Worm (Caenorhabditis elegans) whole organism, L1 larva: ENCODE measurements around the gene gfi-3.

Experiments
- C04F5.9 ChIP-seq: sonication (generic microtip); optimal IDR thresholded peaks from 2 replicates; lab custom pipeline; 2016; ENCODE audit warnings: missing genetic modification characterization, missing compliant biosample characterization
- C34B4.2 ChIP-seq: sonication (generic microtip); optimal IDR thresholded peaks from 2 replicates; lab custom pipeline; 2017; ENCODE audit warnings: mild to moderate bottlenecking, missing genetic modification characterization, missing compliant biosample characterization
- aha-1 ChIP-seq: fragments of 150-350 bp; optimal IDR thresholded peaks from 2 replicates; lab custom pipeline; 2014; ENCODE audit warnings: missing biosample characterization, missing genetic modification characterization
- alr-1 ChIP-seq: fragments of 200-800 bp; sonication (Bioruptor generic); optimal IDR thresholded peaks from 2 replicates; lab custom pipeline; 2018; ENCODE audit warnings: borderline replicate concordance, mild to moderate bottlenecking, missing genetic modification characterization, missing compliant biosample characterization
- aly-2 ChIP-seq: fragments of 150-350 bp; optimal IDR thresholded peaks from 2 replicates; lab custom pipeline; 2014; ENCODE audit warnings: missing biosample characterization, missing genetic modification characterization
- ceh-8 ChIP-seq: fragments of 200-800 bp; sonication (Bioruptor generic); optimal IDR thresholded peaks from 2 replicates; lab custom pipeline; 2018; ENCODE audit warnings: mild to moderate bottlenecking, missing genetic modification characterization, moderate library complexity, missing compliant biosample characterization
- ceh-82 ChIP-seq, 3 experiments: fragments of 150-350 bp in 1 of 3; sonication (generic microtip) in 2 of 3; optimal IDR thresholded peaks; 2 replicates each; lab custom pipeline; 2014 to 2017; ENCODE audit warnings: missing biosample characterization in 3 of 3, missing genetic modification characterization in 3 of 3
- ceh-88 ChIP-seq: fragments of 200-800 bp; sonication (Bioruptor generic); IDR thresholded peaks from 2 replicates; pipeline ENCODE4 v1.3.6; 2022; ENCODE audit warnings: missing genetic modification characterization, missing compliant biosample characterization
- ces-1 ChIP-seq: fragments of 150-350 bp; optimal IDR thresholded peaks from 2 replicates; lab custom pipeline; 2014; ENCODE audit warnings: missing biosample characterization, missing genetic modification reagents, missing genetic modification characterization
- dpl-1 ChIP-seq, 3 experiments: fragments of 150-350 bp in 2 of 3; sonication (generic microtip) in 1 of 3; optimal IDR thresholded peaks; 2 replicates each; lab custom pipeline; 2014 to 2017; ENCODE audit warnings: missing biosample characterization in 3 of 3, missing genetic modification characterization in 3 of 3, missing genetic modification reagents in 3 of 3
- dsc-1 ChIP-seq: sonication (generic microtip); optimal IDR thresholded peaks from 2 replicates; lab custom pipeline; 2016; ENCODE audit warnings: mild to moderate bottlenecking, missing genetic modification characterization, missing compliant biosample characterization
- efl-1 ChIP-seq, 4 experiments: fragments of 150-350 bp; optimal IDR thresholded peaks in 3 of 4; peaks in 1 of 4; 1 replicate in 1 of 4; 2 replicates in 3 of 4; lab custom pipeline; 2014; ENCODE audit warnings: missing biosample characterization in 2 of 4, missing genetic modification characterization in 2 of 4, missing genetic modification reagents in 2 of 4
- egl-13 ChIP-seq: sonication (generic microtip); optimal IDR thresholded peaks from 2 replicates; lab custom pipeline; 2016; ENCODE audit warnings: missing genotype, missing genetic modification reagents, missing genetic modification characterization, missing compliant biosample characterization
- elt-2 ChIP-seq: sonication (generic microtip); optimal IDR thresholded peaks from 2 replicates; lab custom pipeline; 2016; ENCODE audit warnings: missing genetic modification characterization, mild to moderate bottlenecking, inconsistent platforms, missing compliant biosample characterization, missing genetic modification reagents
- fkh-10 ChIP-seq: sonication (generic microtip); optimal IDR thresholded peaks from 2 replicates; lab custom pipeline; 2017; ENCODE audit warnings: missing biosample characterization, missing genetic modification reagents, missing genetic modification characterization
- fkh-4 ChIP-seq: sonication (generic microtip); optimal IDR thresholded peaks from 2 replicates; lab custom pipeline; 2016; ENCODE audit warnings: missing compliant biosample characterization, missing genetic modification characterization, borderline replicate concordance
- fkh-8 ChIP-seq: sonication (generic microtip); optimal IDR thresholded peaks from 2 replicates; lab custom pipeline; 2016; ENCODE audit warnings: mild to moderate bottlenecking, missing genetic modification characterization, missing compliant biosample characterization
- fos-1 ChIP-seq: fragments of 150-350 bp; optimal IDR thresholded peaks from 2 replicates; lab custom pipeline; 2014; ENCODE audit warnings: missing biosample characterization, missing genetic modification characterization
- hlh-4 ChIP-seq: sonication (generic microtip); optimal IDR thresholded peaks from 2 replicates; lab custom pipeline; 2016; ENCODE audit warnings: mild to moderate bottlenecking, missing genetic modification characterization, missing compliant biosample characterization
- hpl-2 ChIP-seq: fragments of 150-350 bp; optimal IDR thresholded peaks from 2 replicates; lab custom pipeline; 2014; ENCODE audit warnings: missing biosample characterization, missing genetic modification reagents, missing genetic modification characterization
- irx-1 ChIP-seq: sonication (generic microtip); optimal IDR thresholded peaks from 2 replicates; lab custom pipeline; 2016; ENCODE audit warnings: missing genetic modification characterization, missing compliant biosample characterization
- jun-1 ChIP-seq: fragments of 150-350 bp; optimal IDR thresholded peaks from 2 replicates; lab custom pipeline; 2014; ENCODE audit warnings: missing biosample characterization, missing genetic modification reagents, missing genetic modification characterization
- lin-14 ChIP-seq: fragments of 200-800 bp; sonication (Bioruptor generic); optimal IDR thresholded peaks from 2 replicates; lab custom pipeline; 2018; ENCODE audit warnings: mild to moderate bottlenecking, missing genetic modification characterization, moderate library complexity, missing compliant biosample characterization
- lin-15B ChIP-seq: fragments of 150-350 bp; sonication (generic microtip); optimal IDR thresholded peaks from 3 replicates; lab custom pipeline; 2014; ENCODE audit warnings: missing biosample characterization, missing genetic modification characterization
- lin-39 ChIP-seq: fragments of 150-350 bp; optimal IDR thresholded peaks from 2 replicates; lab custom pipeline; 2014; ENCODE audit warnings: missing biosample characterization, missing genetic modification reagents, missing genetic modification characterization
- lir-3 ChIP-seq: sonication (generic microtip); optimal IDR thresholded peaks from 2 replicates; lab custom pipeline; 2016; ENCODE audit warnings: mild to moderate bottlenecking, missing genetic modification characterization, moderate library complexity, missing compliant biosample characterization; ENCODE audit not compliant: poor library complexity
- lsy-2 ChIP-seq, 2 experiments: fragments of 150-350 bp; optimal IDR thresholded peaks; 2 replicates each; lab custom pipeline; 2014; ENCODE audit warnings: missing biosample characterization in 2 of 2, missing genetic modification characterization in 2 of 2
- mdl-1 ChIP-seq, 2 experiments: fragments of 150-350 bp; optimal IDR thresholded peaks; 2 replicates each; lab custom pipeline; 2014 to 2017; ENCODE audit warnings: missing biosample characterization in 2 of 2, missing genetic modification characterization in 2 of 2, inconsistent platforms in 1 of 2
- mef-2 ChIP-seq: fragments of 150-350 bp; optimal IDR thresholded peaks from 2 replicates; lab custom pipeline; 2014; ENCODE audit warnings: missing biosample characterization, missing genetic modification characterization
- nhr-11 ChIP-seq: fragments of 150-350 bp; optimal IDR thresholded peaks from 2 replicates; lab custom pipeline; 2014; ENCODE audit warnings: missing biosample characterization, missing genetic modification characterization
- nhr-19 ChIP-seq: fragments of 200-800 bp; sonication (Bioruptor generic); conservative IDR thresholded peaks from 2 replicates; pipeline ENCODE4 v1.3.6; 2022; ENCODE audit warnings: missing genetic modification characterization, missing compliant biosample characterization
- nhr-20 ChIP-seq: sonication (generic microtip); optimal IDR thresholded peaks from 2 replicates; lab custom pipeline; 2016; ENCODE audit warnings: mild to moderate bottlenecking, missing genetic modification characterization, missing compliant biosample characterization
- nhr-47 ChIP-seq: sonication (generic microtip); optimal IDR thresholded peaks from 2 replicates; lab custom pipeline; 2016; ENCODE audit warnings: mild to moderate bottlenecking, missing genetic modification characterization, moderate library complexity, missing compliant biosample characterization
- nhr-71 ChIP-seq: sonication (generic microtip); optimal IDR thresholded peaks from 2 replicates; lab custom pipeline; 2016; ENCODE audit warnings: mild to moderate bottlenecking, missing genetic modification characterization, moderate library complexity, missing compliant biosample characterization
- nhr-76 ChIP-seq: sonication (generic microtip); optimal IDR thresholded peaks from 2 replicates; lab custom pipeline; 2017; ENCODE audit warnings: missing biosample characterization, missing genetic modification characterization
- nhr-85 ChIP-seq: sonication (generic microtip); peaks from one replicate; lab custom pipeline; 2016; ENCODE audit warnings: missing genetic modification characterization, inconsistent platforms, missing compliant biosample characterization
- pax-3 ChIP-seq: fragments of 200-800 bp; sonication (Bioruptor generic); optimal IDR thresholded peaks from 2 replicates; lab custom pipeline; 2018; ENCODE audit warnings: mild to moderate bottlenecking, missing genetic modification characterization, moderate library complexity, missing compliant biosample characterization
- pqm-1 ChIP-seq: sonication (generic microtip); optimal IDR thresholded peaks from 3 replicates; lab custom pipeline; 2017; ENCODE audit warnings: missing biosample characterization, missing genetic modification characterization
- rnt-1 ChIP-seq: sonication (generic microtip); optimal IDR thresholded peaks from 2 replicates; lab custom pipeline; 2016; ENCODE audit warnings: mild to moderate bottlenecking, missing genetic modification characterization, moderate library complexity, missing compliant biosample characterization
- skn-1 ChIP-seq: fragments of 150-350 bp; optimal IDR thresholded peaks from 2 replicates; lab custom pipeline; 2014; ENCODE audit warnings: missing biosample characterization, missing genetic modification characterization
- snpc-4 ChIP-seq: fragments of 150-350 bp; optimal IDR thresholded peaks from 2 replicates; lab custom pipeline; 2014; ENCODE audit warnings: missing biosample characterization, missing genetic modification characterization
- snu-23 ChIP-seq: sonication (generic microtip); optimal IDR thresholded peaks from 2 replicates; lab custom pipeline; 2016; ENCODE audit warnings: missing genetic modification characterization, missing compliant biosample characterization
- sox-4 ChIP-seq: sonication (generic microtip); optimal IDR thresholded peaks from 2 replicates; lab custom pipeline; 2016; ENCODE audit warnings: missing genetic modification characterization, missing compliant biosample characterization
- swsn-7 ChIP-seq: sonication (generic microtip); optimal IDR thresholded peaks from 2 replicates; lab custom pipeline; 2016; ENCODE audit warnings: missing genetic modification characterization, missing compliant biosample characterization
- tbx-2 ChIP-seq: sonication (generic microtip); optimal IDR thresholded peaks from 2 replicates; lab custom pipeline; 2016; ENCODE audit warnings: missing genetic modification characterization, missing compliant biosample characterization
- unc-30 ChIP-seq: sonication (generic microtip); optimal IDR thresholded peaks from 2 replicates; lab custom pipeline; 2017; ENCODE audit warnings: missing biosample characterization, missing genetic modification characterization
- unc-62 ChIP-seq: fragments of 150-350 bp; optimal IDR thresholded peaks from 2 replicates; lab custom pipeline; 2014; ENCODE audit warnings: missing biosample characterization, missing genetic modification reagents, missing genetic modification characterization
- unc-86 ChIP-seq: sonication (generic microtip); optimal IDR thresholded peaks from 2 replicates; lab custom pipeline; 2016; ENCODE audit warnings: missing genetic modification characterization, missing compliant biosample characterization
- vab-15 ChIP-seq: sonication (generic microtip); optimal IDR thresholded peaks from 2 replicates; lab custom pipeline; 2017; ENCODE audit warnings: missing genotype, mild to moderate bottlenecking, missing genetic modification characterization, missing compliant biosample characterization
- xbp-1 ChIP-seq: sonication (generic microtip); optimal IDR thresholded peaks from 2 replicates; lab custom pipeline; 2016; ENCODE audit warnings: missing genetic modification characterization, missing compliant biosample characterization
- zip-4 ChIP-seq: fragments of 200-800 bp; sonication (Bioruptor generic); optimal IDR thresholded peaks from 2 replicates; lab custom pipeline; 2018; ENCODE audit warnings: mild to moderate bottlenecking, missing genetic modification characterization, moderate library complexity, missing compliant biosample characterization
- ztf-11 ChIP-seq, 2 experiments: sonication (generic microtip); optimal IDR thresholded peaks; 2 replicates each; lab custom pipeline; 2016 to 2017; ENCODE audit warnings: missing genetic modification characterization in 2 of 2, missing biosample characterization in 1 of 2, missing compliant biosample characterization in 1 of 2
- ztf-4 ChIP-seq: fragments of 150-350 bp; optimal IDR thresholded peaks from 2 replicates; lab custom pipeline; 2014; ENCODE audit warnings: missing biosample characterization, missing genetic modification characterization

gfi-3 gene

DNA sequence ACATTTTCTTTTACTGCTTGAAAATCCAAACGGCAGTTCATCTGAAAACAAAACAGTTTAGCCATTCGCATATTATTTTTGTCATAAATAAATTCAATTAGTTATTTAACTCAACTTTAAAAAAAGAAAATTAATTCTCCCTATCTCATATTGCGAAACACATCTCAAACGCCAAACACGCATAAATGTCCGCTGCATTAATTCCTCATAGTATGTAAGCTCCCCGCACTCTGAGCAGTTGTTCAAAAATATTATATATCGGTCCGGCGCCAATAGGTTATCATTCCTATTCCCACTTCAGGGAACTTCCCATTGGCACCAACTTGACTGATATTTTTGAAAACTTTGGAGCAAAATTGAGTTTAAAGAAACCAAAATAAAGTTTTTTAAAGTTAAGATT lies 2.2 kb upstream of the gfi-3 start:
- TF ChIP-seq alr-1 (no peak), nhr-19 (peak; percentile 20), ceh-88 (no peak), snu-23 (GFP tag; lab: Kevin White, UChicago) (peak; percentile 29), lsy-2 (tag; optimal IDR thresholded peaks at IDR 0.05; lab: Kevin White, UChicago) (peak; percentile 23 to 42), fkh-4 (tag; lab: Kevin White, UChicago) (no peak), ceh-8 (no peak), unc-30 (tag; lab: Kevin White, UChicago) (no peak), hlh-4 (no peak), pqm-1 (no peak), lin-14 (GFP tag; lab: Kevin White, UChicago) (peak; percentile 31), nhr-20 (tag; lab: Kevin White, UChicago) (peak; percentile 26), aly-2 (tag; lab: Kevin White, UChicago) (no peak), tbx-2 (tag; lab: Kevin White, UChicago) (peak; percentile 29), fkh-8 (tag; lab: Kevin White, UChicago) (peak; percentile 61), nhr-76 (tag; lab: Kevin White, UChicago) (no peak), fos-1 (tag; lab: Kevin White, UChicago) (no peak), sox-4 (tag; lab: Kevin White, UChicago) (peak; percentile 64), snpc-4 (tag; lab: Kevin White, UChicago) (peak; percentile 98), ztf-4 (tag; lab: Kevin White, UChicago) (no peak), fkh-10 (no peak), nhr-11 (tag; lab: Kevin White, UChicago) (no peak), efl-1 (optimal IDR thresholded peaks at IDR 0.05; lab: Kevin White, UChicago) (no peak), efl-1 (GFP tag; optimal IDR thresholded peaks at IDR 0.05 in 1 of 2; lab: Kevin White, UChicago) (no peak), dsc-1 (tag; lab: Kevin White, UChicago) (peak; percentile 82), nhr-85 (tag; lab: Kevin White, UChicago) (no peak), hpl-2 (no peak), ztf-11 (tag; optimal IDR thresholded peaks at IDR 0.05; lab: Kevin White, UChicago) (no peak), unc-86 (tag; lab: Kevin White, UChicago) (peak; percentile 42), mdl-1 (tag; optimal IDR thresholded peaks at IDR 0.05; lab: Kevin White, UChicago) (no peak), unc-62 (no peak), jun-1 (tag; lab: Kevin White, UChicago) (peak; percentile 33), irx-1 (tag; lab: Kevin White, UChicago) (no peak), rnt-1 (tag; lab: Kevin White, UChicago) (no peak), vab-15 (no peak), nhr-71 (tag; lab: Kevin White, UChicago) (peak; percentile 62), lin-39 (tag; lab: Kevin White, UChicago) (no peak), zip-4 (peak; percentile 72), mef-2 (tag; lab: Kevin White, UChicago) (no peak), aha-1 (tag; lab: Kevin White, UChicago) (no peak), ceh-82 (tag; optimal IDR thresholded peaks at IDR 0.05; lab: Kevin White, UChicago) (peak; percentile 22 to 41 (median 34)), C04F5.9 (tag; lab: Kevin White, UChicago) (no peak), xbp-1 (tag; lab: Kevin White, UChicago) (peak; percentile 27), skn-1 (tag; lab: Kevin White, UChicago) (peak; percentile 36), ces-1 (GFP tag; lab: Kevin White, UChicago) (no peak), swsn-7 (tag; lab: Kevin White, UChicago) (peak; percentile 67), dpl-1 (GFP tag; optimal IDR thresholded peaks at IDR 0.05; lab: Kevin White, UChicago) (no peak), lin-15B (tag; lab: Kevin White, UChicago) (no peak), egl-13 (tag; lab: Kevin White, UChicago) (peak; percentile 90), pax-3 (peak; percentile 32), nhr-47 (peak; percentile 76), C34B4.2 (tag; lab: Kevin White, UChicago) (no peak), lir-3 (tag; lab: Kevin White, UChicago) (peak; percentile 28), elt-2 (tag; lab: Kevin White, UChicago) (no peak)
